Worm (Caenorhabditis elegans) whole organism, L3 larva: ENCODE measurements around the gene glb-15.

Experiments
- elt-3 ChIP-seq, 3 experiments: fragments of 150-350 bp in 1 of 3; sonication (generic microtip) in 2 of 3; optimal IDR thresholded peaks; 2 replicates in 2 of 3; 4 replicates in 1 of 3; lab custom pipeline; 2014 to 2017; ENCODE audit warnings: missing biosample characterization in 3 of 3, missing genetic modification characterization in 3 of 3
- lin-39 ChIP-seq: fragments of 150-350 bp; optimal IDR thresholded peaks from 2 replicates; lab custom pipeline; 2018; ENCODE audit warnings: missing biosample characterization, missing genetic modification reagents, missing genetic modification characterization
- nhr-12 ChIP-seq: fragments of 150-350 bp; optimal IDR thresholded peaks from 2 replicates; lab custom pipeline; 2014; ENCODE audit warnings: missing biosample characterization, missing genetic modification characterization
- nhr-237 ChIP-seq: fragments of 150-350 bp; optimal IDR thresholded peaks from 2 replicates; lab custom pipeline; 2014; ENCODE audit warnings: missing biosample characterization, missing genetic modification characterization
- nhr-25 ChIP-seq: sonication (generic microtip); optimal IDR thresholded peaks from 2 replicates; lab custom pipeline; 2017; ENCODE audit warnings: missing biosample characterization, missing genetic modification characterization
- nhr-76 ChIP-seq: fragments of 150-350 bp; sonication (generic microtip); optimal IDR thresholded peaks from 5 replicates; lab custom pipeline; 2014; ENCODE audit warnings: missing biosample characterization, missing genetic modification characterization
- snpc-4 ChIP-seq: fragments of 150-350 bp; optimal IDR thresholded peaks from 2 replicates; lab custom pipeline; 2014; ENCODE audit warnings: missing biosample characterization, missing genetic modification characterization
- unc-39 ChIP-seq: sonication (generic microtip); optimal IDR thresholded peaks from 4 replicates; lab custom pipeline; 2017; ENCODE audit warnings: missing biosample characterization, missing genetic modification characterization

- TF ChIP-seq nhr-237 (tag; lab: Kevin White, UChicago) (no peak), nhr-25 (tag; lab: Kevin White, UChicago) (no peak), elt-3 (tag; optimal IDR thresholded peaks at IDR 0.05; lab: Kevin White, UChicago) (no peak), lin-39 (tag; lab: Kevin White, UChicago) (no peak), nhr-12 (tag; lab: Kevin White, UChicago) (no peak), nhr-76 (tag; lab: Kevin White, UChicago) (no peak), unc-39 (tag; lab: Kevin White, UChicago) (no peak), snpc-4 (no peak)
Measured at ce11 chrV:11660566-11660965, 42.5 kb upstream of the glb-15 start.
